Fruit fly (Drosophila melanogaster): ENCODE data around the gene Gal.
A peak's percentile ranks its signal among the peaks of the same experiment; 100 is the strongest.

The Gal gene

DNA sequence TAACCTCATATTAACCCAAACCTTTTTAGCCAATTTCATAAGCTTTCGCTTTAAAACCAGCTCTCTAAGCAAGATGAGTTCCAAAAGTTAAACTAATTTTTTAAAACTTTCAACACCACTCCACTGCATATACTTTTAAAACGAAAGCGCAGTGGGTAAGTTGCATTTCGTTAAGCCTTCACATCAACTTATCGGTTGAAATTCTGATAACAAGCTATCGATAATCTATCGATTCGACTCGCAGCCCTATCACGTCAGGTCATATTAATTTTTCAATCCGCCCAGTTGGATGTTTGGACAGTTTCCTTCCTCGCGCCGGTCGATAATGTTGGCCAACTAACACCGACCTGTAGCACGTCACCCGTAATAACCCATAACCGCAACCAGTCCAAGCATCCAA lies 20.5 kb downstream of the Gal start, which contains the start of gene ifc:
Gene ifc, plus strand, starts transcription at position 255 of the 400 bp plus-strand sequence.
- TF ChIP-seq CTCF (optimal IDR thresholded peaks at IDR 0.05) (peak; percentile 28 to 48), CG8478 (optimal IDR thresholded peaks at IDR 0.05) (no peak)

DNA sequence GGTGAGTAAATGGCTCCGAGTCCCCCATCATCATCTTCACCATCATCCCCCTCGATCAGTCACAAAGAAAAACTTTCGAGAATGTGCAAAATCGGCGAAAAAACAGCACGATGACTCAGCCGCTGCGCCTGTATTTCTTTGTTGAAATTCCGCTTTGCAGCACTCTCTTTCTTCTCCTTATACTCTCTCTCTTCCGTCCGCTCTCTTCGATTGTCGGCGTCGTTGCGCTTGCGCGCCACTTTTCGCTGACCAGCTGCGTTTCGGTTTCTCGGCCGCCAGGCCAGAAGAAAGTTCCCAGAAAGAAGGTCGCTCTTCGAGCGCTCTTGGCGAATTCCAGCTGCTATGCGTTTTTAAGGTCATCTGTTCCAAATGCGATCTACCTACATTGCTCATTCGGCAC lies 23.4 kb downstream of the Gal start:
- TF ChIP-seq CG8478 (optimal IDR thresholded peaks at IDR 0.05): no peak
- TF ChIP-seq CTCF (optimal IDR thresholded peaks at IDR 0.05): no peak

DNA sequence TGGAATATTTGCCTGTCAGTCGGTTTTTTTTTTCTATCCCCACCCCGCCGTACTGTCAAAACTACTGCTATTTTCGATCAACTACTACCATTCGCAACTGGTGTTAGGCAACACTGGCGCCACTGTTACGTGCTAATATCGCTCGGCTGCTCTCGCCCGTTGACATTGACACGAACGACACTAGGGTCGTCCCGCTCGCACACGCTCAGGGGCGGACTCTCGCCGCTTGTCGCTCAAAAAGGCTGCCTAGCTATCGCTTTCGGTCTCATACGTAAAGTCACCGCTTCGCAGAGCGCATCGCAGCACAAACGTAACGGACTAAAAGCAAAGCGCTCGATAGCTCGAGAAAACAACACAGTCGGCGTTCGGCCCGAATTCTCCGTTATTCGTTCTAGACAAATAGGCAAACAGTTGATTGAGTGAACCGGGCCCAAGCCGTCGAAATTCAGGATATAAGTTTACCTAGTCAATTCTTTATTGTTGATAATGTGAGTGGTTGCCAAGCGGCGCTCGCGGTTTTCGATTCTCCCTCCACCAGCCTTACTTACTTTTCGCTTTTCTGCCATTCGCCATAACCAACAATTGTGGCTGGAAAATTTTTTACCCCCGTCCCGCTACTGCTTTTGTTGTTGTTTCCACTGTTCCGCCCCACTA lies 24.2 kb downstream of the Gal start:
- no peak for TF ChIP-seq CG8478 (optimal IDR thresholded peaks at IDR 0.05)
- TF ChIP-seq CTCF (optimal IDR thresholded peaks at IDR 0.05): peak; percentile 17 to 70

DNA sequence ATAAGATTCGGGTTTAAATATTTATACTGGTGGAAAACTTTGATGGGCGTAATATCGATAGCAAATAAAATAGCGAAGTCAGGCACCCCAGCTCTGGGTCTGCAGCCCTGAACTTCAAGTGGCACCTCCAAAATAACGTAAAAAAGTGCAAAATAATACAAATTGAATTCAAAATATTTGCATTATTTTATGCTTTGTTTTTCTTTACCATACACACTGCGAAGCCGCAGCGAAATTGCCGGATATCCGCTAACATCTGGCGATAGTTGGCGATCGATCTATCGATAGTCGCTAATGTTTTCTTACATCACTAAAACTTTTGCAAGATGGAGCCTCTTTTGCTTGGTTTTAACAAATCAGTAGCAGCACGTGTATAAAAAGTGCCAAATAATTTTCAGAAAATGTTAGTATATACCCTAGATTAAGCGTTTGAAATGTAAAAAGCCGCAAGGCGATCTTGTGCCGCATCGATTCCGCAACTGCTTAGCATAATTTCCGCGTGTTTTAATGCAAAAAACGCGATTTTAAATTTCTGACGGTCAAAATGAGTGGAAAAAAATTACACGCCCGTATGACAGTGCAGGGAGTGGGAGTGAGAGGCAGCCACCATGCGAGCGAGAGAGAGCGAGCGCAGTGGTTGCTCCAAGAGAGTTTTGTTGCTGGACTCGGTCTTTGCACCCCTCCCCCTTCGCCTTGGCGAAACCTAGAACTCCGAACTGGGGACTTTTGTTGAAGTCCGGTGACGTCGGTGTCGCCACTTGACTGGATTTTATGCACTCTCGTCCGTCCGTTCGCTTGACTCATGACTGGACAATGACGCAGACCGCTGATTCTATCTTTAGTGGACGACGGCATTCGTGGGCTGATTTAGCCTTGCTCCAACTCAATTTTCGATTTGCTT lies 24.9 kb downstream of the Gal start, which contains the start of gene eIF4A:
Gene eIF4A, plus strand, starts transcription at position 332 of the 901 bp plus-strand sequence.
- TF ChIP-seq CTCF (optimal IDR thresholded peaks at IDR 0.05): no peak
- no peak for TF ChIP-seq CG8478 (optimal IDR thresholded peaks at IDR 0.05)

DNA sequence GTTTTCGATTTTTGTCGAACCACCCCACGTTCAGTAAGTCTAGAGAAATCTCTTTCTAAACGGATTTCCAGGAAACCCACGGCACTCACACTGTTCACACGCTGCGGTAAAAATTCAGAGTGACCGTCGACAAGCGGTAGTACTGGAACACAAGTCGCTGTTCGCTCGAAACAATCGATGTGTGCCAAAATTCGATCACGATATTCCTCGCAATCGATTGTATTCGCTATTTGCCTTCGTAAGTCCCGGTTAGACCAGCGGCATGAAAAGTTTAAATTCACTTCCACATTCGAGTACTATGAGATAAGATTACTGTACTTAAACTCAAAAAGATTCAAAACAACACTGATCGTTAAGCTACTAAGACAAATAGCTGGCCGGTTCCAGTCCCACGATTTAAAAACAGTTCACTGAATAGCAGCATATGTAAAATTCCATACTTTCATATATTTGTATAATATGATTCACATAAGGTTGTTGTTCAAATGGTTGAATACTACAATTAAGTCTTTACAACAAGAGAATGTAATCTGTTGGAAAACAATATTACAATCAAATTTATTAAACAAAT lies 25.7 kb downstream of the Gal start, which contains the start of gene chic:
Gene chic, minus strand, starts transcription at position 157 of the 571 bp plus-strand sequence.
- TF ChIP-seq CG8478 (optimal IDR thresholded peaks at IDR 0.05) (no peak), CTCF (optimal IDR thresholded peaks at IDR 0.05) (peak in 1 of 2 experiments; percentile 11)

DNA sequence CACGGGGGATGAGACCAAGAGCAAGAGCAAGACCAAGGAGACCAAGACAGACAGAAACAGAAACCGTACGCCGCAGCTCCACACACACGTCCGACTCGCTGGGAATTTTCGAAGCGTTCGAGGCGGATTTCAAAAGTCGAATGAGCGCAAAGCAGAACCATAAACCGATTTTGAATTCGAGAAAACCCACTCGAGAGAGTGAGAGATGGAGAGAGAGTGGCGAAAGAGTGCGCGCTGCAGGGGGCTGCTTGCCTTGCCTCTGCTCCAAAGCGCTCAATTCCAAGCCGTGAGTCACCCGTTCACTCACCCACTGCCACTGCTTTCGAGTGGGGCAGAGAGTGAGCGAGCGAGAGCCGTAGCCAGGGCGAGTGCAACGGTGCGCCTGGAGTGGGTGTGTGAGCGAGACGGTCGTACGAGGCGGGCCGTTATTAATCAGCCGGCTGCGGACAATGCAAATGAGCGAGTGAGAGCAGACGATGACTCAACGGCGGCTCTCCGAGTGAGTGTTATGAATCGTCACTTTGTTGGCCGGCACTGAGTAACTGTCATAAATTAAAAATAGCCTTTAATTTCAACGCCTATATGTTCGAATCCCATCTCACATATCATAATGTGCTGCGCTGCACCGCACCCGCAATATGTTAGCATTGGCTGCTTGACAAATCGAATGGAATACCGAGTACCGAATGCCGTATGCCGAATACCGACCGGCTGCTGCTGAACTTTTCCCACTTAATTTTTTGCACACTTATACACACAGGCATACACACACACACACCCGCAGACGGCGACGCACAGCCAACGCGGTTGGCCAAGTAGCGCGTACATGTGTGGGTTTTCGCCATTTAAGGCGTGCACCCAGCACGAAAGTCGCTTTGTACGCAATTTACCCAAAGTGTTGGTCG lies 26.4 kb downstream of the Gal start:
- TF ChIP-seq CG8478 (optimal IDR thresholded peaks at IDR 0.05) (no peak), CTCF (optimal IDR thresholded peaks at IDR 0.05) (no peak)

DNA sequence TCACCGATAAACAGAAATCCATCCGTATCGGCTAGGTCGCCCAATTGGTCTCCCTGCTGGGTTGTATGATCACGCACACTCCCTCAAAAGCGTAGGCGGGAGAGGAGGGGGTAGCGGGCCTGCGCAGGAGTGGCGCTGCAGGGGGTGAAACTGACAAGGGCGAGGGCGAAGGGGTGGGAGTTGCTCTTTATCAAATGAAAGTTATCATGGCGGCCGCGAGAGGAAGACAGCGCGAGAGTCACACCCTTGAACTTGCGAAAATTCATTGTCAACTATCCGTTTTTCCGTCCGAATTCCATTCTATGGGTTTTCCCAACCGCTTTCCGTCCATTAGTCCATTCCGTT lies 27.6 kb downstream of the Gal start:
- TF ChIP-seq CTCF (optimal IDR thresholded peaks at IDR 0.05) (no peak), CG8478 (optimal IDR thresholded peaks at IDR 0.05) (no peak)

DNA sequence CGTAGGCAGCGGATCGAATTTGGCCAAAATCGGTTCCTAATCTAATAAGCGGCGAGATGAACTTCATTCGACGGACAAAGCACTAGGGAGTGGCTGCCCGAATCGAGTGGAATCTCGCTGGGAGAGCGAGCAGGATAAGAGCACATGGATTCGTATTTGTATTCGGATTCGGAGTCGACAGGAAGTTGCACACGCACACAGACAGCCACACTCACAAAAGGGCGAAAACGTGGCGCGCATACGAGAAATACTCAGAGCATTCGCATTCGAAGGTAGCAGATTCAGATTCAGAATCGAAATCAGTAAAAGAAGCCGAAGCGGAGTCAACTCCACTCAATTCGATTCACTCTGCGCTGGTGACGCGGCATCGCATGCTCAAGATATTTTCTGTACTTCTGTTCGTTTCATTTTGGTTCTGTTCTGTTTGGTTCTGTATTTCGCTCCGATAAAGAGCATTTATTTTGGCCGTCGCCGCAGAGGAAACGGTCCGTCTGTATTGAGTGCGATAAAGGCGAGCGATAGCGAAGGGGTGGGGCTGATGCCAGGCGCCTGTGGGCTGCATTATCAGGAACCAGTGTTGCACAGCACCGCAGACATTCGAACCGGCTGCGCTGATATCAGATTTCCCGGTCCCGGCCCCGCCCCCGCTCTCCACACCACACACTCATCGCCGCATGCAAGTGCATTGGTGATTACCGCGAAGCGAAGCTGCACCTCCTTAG lies 28.1 kb downstream of the Gal start:
- TF ChIP-seq CG8478 (optimal IDR thresholded peaks at IDR 0.05): no peak
- TF ChIP-seq CTCF (optimal IDR thresholded peaks at IDR 0.05): no peak

DNA sequence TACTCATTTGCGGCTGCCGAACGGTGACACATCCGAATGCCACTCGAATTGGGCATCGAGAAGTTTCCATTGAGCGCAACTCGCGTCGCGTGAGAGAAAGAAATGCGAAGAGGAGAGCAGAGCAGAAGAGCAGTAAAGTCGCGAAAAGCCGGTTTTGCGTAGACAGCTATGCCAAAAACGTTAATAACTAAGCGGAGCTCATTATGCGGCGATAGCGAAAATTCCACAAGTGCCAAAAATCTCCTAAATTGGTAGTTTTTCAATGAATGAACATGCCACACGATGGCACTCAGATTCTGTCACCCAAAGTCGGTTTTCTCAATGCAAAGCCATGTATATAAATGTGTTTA lies 28.9 kb downstream of the Gal start:
- TF ChIP-seq CTCF (optimal IDR thresholded peaks at IDR 0.05) (no peak), CG8478 (optimal IDR thresholded peaks at IDR 0.05) (no peak)

DNA sequence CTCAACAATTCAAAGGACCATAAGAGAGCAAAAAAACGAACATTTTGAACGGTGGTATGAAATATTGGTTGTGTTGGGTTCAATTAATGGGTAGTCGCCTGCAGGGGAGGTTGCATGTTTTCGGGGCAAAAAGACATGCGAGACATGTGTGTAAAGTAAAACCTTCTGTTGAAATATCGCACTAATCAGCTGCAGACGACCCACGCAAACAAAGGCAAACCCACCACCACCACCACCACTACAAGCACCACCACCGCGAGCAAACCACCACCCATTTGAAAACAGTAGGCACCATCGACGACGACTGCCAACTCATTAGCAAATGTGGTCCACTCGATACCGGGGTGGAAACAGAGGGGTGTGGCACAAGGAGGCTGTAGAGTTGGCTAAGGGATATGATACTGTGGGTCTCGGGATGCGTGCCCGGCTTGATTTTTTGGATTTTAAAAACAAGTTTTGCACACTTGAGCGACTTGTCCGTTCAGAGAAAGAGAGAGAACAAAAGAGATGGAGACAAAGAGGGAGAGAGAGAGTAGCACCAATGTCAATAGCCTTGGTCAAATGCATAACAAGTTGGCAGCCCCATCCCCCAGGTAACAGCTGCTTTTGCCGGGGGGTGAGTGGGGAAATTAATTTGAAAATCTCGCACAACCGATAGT lies 29.4 kb downstream of the Gal start:
- TF ChIP-seq CG8478 (optimal IDR thresholded peaks at IDR 0.05) (no peak), CTCF (optimal IDR thresholded peaks at IDR 0.05) (no peak)

DNA sequence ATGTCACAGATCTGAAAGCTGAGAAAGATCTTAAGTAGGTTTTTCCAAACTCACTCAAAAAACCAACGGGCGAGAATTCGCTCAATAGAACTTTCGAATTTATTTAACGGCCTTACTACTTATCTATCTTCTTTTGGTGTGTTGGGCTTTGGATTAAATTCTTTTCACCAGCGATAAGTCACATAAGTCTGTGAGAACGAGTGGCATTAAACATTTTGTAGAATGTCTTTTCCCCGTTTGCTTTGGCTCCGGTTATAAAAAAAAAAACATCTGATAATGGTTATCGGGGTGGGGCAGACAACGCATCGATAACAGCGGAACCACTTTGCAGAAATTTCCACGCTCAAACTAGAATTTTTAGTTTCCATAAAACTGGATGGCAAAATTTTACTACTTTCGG lies 31.0 kb downstream of the Gal start:
- TF ChIP-seq CG8478 (optimal IDR thresholded peaks at IDR 0.05): no peak
- no peak for TF ChIP-seq CTCF (optimal IDR thresholded peaks at IDR 0.05)

DNA sequence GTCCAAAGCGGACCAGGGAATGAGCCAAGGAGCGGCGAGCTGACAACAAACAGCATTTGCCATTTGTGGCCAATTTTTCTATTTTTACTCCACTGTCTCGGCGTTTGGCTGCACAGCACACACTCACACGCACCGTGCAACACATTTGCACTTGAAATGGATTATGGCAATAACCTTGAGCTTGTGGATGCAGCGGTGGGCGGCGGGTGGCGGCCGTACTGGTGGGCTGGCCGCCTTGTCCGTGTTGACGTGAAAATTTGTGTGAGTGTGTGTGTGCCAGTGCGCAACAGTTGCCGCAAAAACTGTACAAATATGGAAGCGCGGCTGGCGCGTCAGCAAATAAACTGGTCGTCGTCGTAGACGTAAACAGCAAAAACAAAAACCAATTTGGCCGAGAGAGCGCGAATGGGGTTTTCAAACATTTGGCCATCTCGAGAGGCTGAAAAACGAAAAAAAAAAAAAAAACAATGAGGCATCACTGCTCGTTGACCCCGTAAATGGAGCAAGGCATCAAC lies 31.5 kb downstream of the Gal start:
- TF ChIP-seq CG8478 (optimal IDR thresholded peaks at IDR 0.05) (no peak), CTCF (optimal IDR thresholded peaks at IDR 0.05) (no peak)

DNA sequence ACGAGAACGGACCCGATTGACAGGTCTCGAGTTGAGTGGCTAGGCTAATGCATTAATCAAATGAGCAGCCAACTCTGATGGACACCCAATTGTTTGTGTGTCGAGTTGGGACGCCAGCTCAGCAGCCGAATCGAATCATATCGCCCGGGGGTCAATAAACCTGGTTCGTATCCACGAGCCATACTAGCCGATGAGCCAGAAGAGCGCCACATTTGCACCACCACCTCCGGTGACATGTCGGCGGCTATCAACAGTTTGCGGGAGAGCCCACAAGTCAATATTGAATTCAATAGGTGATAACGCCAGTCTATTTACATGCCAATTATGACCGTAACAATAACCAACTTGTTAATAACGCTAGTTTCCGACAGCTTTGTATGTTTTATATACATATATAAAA lies 32.5 kb downstream of the Gal start:
- TF ChIP-seq CTCF (optimal IDR thresholded peaks at IDR 0.05): no peak
- no peak for TF ChIP-seq CG8478 (optimal IDR thresholded peaks at IDR 0.05)

Measured in S2 (cell line).